Fruit fly (Drosophila melanogaster): ENCODE data around the gene Dhc36C.

Dhc36C gene

DNA sequence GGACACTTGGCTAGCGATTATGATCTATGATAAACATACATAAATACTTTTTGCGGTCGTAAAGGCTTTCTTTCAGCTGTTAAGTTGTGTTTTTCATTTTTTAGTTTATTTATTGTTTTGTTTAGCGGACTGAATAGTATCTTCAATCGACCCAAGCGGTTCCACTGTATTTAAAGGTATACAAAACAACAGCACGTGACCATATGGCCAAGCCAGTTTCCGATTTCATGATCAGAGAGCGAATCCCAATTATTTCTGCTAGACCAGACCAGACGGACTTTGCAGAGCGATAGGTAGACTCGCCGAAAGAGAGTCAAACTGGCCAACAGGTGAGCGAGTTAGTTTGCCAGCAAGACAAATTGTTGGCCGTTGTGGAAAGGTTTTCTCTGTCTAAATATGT is 29.7 kb upstream of the Dhc36C start, which contains the start of gene Sgt:
Gene Sgt, plus strand, starts transcription at position 80 of the 400 bp plus-strand sequence.
- TF ChIP-seq CG12768 (GFP tag; optimal IDR thresholded peaks at IDR 0.05) (no peak), cnc (optimal IDR thresholded peaks at IDR 0.05) (no peak)

dm6 chr2L:17472582-17473524 is 28.3 kb upstream of the Dhc36C start, which contains the start of gene BicD:
TSS of gene BicD (minus strand) at chr2L:17473215.
- peak; percentile 40 for TF ChIP-seq ovo (GFP tag; optimal IDR thresholded peaks at IDR 0.05)
- TF ChIP-seq Mnt (GFP tag; optimal IDR thresholded peaks at IDR 0.05) = no peak
- peak; percentile 6 for TF ChIP-seq CG14711 (tag; optimal IDR thresholded peaks at IDR 0.05)
- no peak for TF ChIP-seq CG33017 (tag; optimal IDR thresholded peaks at IDR 0.05)
- TF ChIP-seq bab1 (GFP tag; optimal IDR thresholded peaks at IDR 0.05) = peak; percentile 38
- TF ChIP-seq pad (GFP tag; optimal IDR thresholded peaks at IDR 0.05) = peak; percentile 37
- TF ChIP-seq toe (GFP tag; optimal IDR thresholded peaks at IDR 0.05) = no peak
- TF ChIP-seq CG7045 (GFP tag; optimal IDR thresholded peaks at IDR 0.05) = peak; percentile 4
- peak; percentile 36 for TF ChIP-seq CG11617 (GFP tag; optimal IDR thresholded peaks at IDR 0.05)
- TF ChIP-seq tj (GFP tag; optimal IDR thresholded peaks at IDR 0.05) = peak; percentile 4
- TF ChIP-seq CG1620 (GFP tag; optimal IDR thresholded peaks at IDR 0.05) = no peak
- TF ChIP-seq Clk (GFP tag; optimal IDR thresholded peaks at IDR 0.05) = no peak
- peak; percentile 54 for TF ChIP-seq CG12768 (GFP tag; optimal IDR thresholded peaks at IDR 0.05)

DNA sequence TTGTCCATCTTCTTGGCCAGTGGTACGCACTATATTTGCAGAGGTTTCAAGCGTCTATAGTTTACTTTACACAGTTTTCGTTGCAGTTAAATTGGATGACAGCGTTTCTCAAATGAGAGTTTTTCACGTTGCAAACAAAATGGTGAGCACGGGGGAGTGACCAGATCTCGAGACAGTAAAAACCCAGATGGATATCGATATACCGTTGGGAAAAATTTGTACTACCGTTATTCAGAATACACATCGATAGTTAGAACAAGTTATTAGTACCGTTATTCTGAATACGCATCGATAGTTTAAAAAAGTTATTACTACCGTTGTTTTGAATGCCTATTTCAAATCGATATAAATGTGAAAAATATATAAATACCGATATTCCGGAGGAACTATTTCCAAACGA is 23.5 kb upstream of the Dhc36C start, which contains the start of gene cass:
Gene cass, minus strand, starts transcription at position 179 of the 400 bp plus-strand sequence.
- TF ChIP-seq Mnt (GFP tag; optimal IDR thresholded peaks at IDR 0.05) = peak; percentile 33
- TF ChIP-seq cic (GFP tag; optimal IDR thresholded peaks at IDR 0.05) = peak; percentile 18
- TF ChIP-seq ovo (GFP tag; optimal IDR thresholded peaks at IDR 0.05) = peak; percentile 98
- peak; percentile 73 for TF ChIP-seq bab1 (GFP tag; optimal IDR thresholded peaks at IDR 0.05)
- peak; percentile 19 for TF ChIP-seq pad (GFP tag; optimal IDR thresholded peaks at IDR 0.05)
- TF ChIP-seq CG33017 (tag; optimal IDR thresholded peaks at IDR 0.05) = no peak
- TF ChIP-seq toe (GFP tag; optimal IDR thresholded peaks at IDR 0.05) = no peak
- TF ChIP-seq CG11617 (GFP tag; optimal IDR thresholded peaks at IDR 0.05) = peak; percentile 8

- peak; percentile 90 for TF ChIP-seq pad (GFP tag; optimal IDR thresholded peaks at IDR 0.05)
- no peak for TF ChIP-seq Hr96 (GFP tag; optimal IDR thresholded peaks at IDR 0.05)
- TF ChIP-seq Crg-1 (GFP tag; optimal IDR thresholded peaks at IDR 0.05) = peak; percentile 94
- peak; percentile 84 for TF ChIP-seq kay (GFP tag; ENCODE audit: borderline replicate concordance)
- peak; percentile 96 for TF ChIP-seq CG11617 (GFP tag; optimal IDR thresholded peaks at IDR 0.05)
- TF ChIP-seq Clk (GFP tag; optimal IDR thresholded peaks at IDR 0.05) = peak; percentile 94
- peak; percentile 81 for TF ChIP-seq CG1620 (GFP tag; optimal IDR thresholded peaks at IDR 0.05)
- TF ChIP-seq CG7045 (GFP tag; optimal IDR thresholded peaks at IDR 0.05) = peak; percentile 97
- TF ChIP-seq CG12768 (GFP tag; optimal IDR thresholded peaks at IDR 0.05) = peak; percentile 97
- peak; percentile 84 for TF ChIP-seq tj (GFP tag; optimal IDR thresholded peaks at IDR 0.05)
- peak; percentile 64 for TF ChIP-seq ovo (GFP tag; optimal IDR thresholded peaks at IDR 0.05)
- peak; percentile 99 for TF ChIP-seq CG7101 (tag; optimal IDR thresholded peaks at IDR 0.05)
- TF ChIP-seq Mnt (GFP tag; optimal IDR thresholded peaks at IDR 0.05) = peak; percentile 86
- TF ChIP-seq bab1 (GFP tag; optimal IDR thresholded peaks at IDR 0.05) = peak; percentile 97
- no peak for TF ChIP-seq CG5204 (GFP tag; optimal IDR thresholded peaks at IDR 0.05)
- TF ChIP-seq CG14711 (tag; optimal IDR thresholded peaks at IDR 0.05) = peak; percentile 98
- no peak for TF ChIP-seq cnc (optimal IDR thresholded peaks at IDR 0.05)
- peak; percentile 98 for TF ChIP-seq CG33017 (tag; optimal IDR thresholded peaks at IDR 0.05)
- TF ChIP-seq toe (GFP tag; optimal IDR thresholded peaks at IDR 0.05) = peak; percentile 75
- TF ChIP-seq cic (GFP tag; optimal IDR thresholded peaks at IDR 0.05) = peak; percentile 42
Observed at dm6 chr2L:17480943-17481580, 20.1 kb upstream of the Dhc36C start, which contains the start of the genes fws and Lamtor3. TSS of gene fws (minus strand) at chr2L:17481029. TSS of gene Lamtor3 (plus strand) at chr2L:17481231.

DNA sequence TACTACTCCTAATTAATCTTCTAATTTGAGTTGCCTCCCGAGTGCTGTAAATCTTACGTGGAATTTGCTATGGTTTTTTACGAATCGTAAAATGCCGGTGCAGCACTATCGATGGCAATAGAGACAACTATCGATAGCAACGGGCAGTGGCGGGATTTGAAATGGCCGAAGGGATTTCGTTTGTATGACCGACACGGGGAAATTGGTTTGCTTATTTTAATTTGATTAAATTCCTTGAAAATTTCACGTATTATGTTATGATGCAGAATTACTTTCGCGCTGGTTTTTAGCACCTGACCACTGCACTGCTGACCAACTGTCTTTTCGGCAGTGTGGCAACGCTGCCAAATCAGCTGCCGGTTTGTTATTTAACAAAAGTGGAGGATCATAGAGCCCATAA is 17.0 kb upstream of the Dhc36C start, which contains the start of the genes GCS2beta and CG5131:
Gene GCS2beta, minus strand, starts transcription at position 134 of the 400 bp plus-strand sequence.
Gene CG5131, plus strand, starts transcription at position 328 of the 400 bp plus-strand sequence.
- peak; percentile 80 for TF ChIP-seq Mnt (GFP tag; optimal IDR thresholded peaks at IDR 0.05)
- peak; percentile 84 for TF ChIP-seq CG33017 (tag; optimal IDR thresholded peaks at IDR 0.05)
- peak; percentile 83 for TF ChIP-seq CG14711 (tag; optimal IDR thresholded peaks at IDR 0.05)
- peak; percentile 85 for TF ChIP-seq CG7101 (tag; optimal IDR thresholded peaks at IDR 0.05)
- TF ChIP-seq cic (GFP tag; optimal IDR thresholded peaks at IDR 0.05) = peak; percentile 15
- TF ChIP-seq CG5204 (GFP tag; optimal IDR thresholded peaks at IDR 0.05) = peak; percentile 85
- TF ChIP-seq cnc (optimal IDR thresholded peaks at IDR 0.05) = no peak
- TF ChIP-seq Clk (GFP tag; optimal IDR thresholded peaks at IDR 0.05) = peak; percentile 79
- TF ChIP-seq Hr96 (GFP tag; optimal IDR thresholded peaks at IDR 0.05) = peak; percentile 92
- TF ChIP-seq CG12768 (GFP tag; optimal IDR thresholded peaks at IDR 0.05) = peak; percentile 89
- TF ChIP-seq pad (GFP tag; optimal IDR thresholded peaks at IDR 0.05) = peak; percentile 71
- TF ChIP-seq CG1620 (GFP tag; optimal IDR thresholded peaks at IDR 0.05) = peak; percentile 92
- TF ChIP-seq Crg-1 (GFP tag; optimal IDR thresholded peaks at IDR 0.05) = peak; percentile 94
- TF ChIP-seq kay (GFP tag; ENCODE audit: borderline replicate concordance) = peak; percentile 58
- TF ChIP-seq CG7045 (GFP tag; optimal IDR thresholded peaks at IDR 0.05) = peak; percentile 89
- TF ChIP-seq bab1 (GFP tag; optimal IDR thresholded peaks at IDR 0.05) = peak; percentile 90
- TF ChIP-seq CG11617 (GFP tag; optimal IDR thresholded peaks at IDR 0.05) = peak; percentile 87
- TF ChIP-seq toe (GFP tag; optimal IDR thresholded peaks at IDR 0.05) = peak; percentile 95
- peak; percentile 65 for TF ChIP-seq ovo (GFP tag; optimal IDR thresholded peaks at IDR 0.05)
- peak; percentile 94 for TF ChIP-seq tj (GFP tag; optimal IDR thresholded peaks at IDR 0.05)

All from whole organism, adult.